Fruit fly (Drosophila melanogaster): ENCODE measurements around the gene Aven.

The Aven gene

DNA sequence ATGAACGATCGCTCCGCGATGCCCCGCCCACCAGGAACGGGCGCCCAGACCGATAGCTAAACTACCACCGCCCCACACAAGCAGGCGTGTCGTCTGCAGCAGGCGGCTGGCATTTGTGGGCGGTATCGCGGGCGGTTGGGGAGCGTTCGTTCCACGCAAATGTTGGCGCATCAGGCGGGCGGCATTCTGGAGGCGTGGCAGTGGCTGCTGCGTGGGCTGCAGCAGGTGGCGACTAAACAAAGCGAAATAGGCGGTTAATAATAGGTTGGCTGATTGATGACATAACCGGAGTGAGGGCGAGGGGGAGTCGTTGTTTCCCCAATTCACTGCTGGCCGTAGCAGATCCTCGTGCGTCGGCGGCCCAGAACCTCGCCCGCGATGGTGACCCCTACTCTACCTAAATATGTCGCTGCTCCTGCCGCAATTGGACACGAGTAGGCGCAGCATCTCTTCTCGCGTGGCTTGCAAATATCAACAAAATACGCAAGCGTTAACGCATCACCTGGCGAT, 34.3 kb downstream of the Aven start:
- TF ChIP-seq CTCF (optimal IDR thresholded peaks at IDR 0.05) (no peak), CG8478 (optimal IDR thresholded peaks at IDR 0.05) (no peak)

- TF ChIP-seq CG8478 (optimal IDR thresholded peaks at IDR 0.05): no peak
- no peak for TF ChIP-seq CTCF (optimal IDR thresholded peaks at IDR 0.05)
Observed at dm6 chrX:12592121-12592466, 37.3 kb downstream of the Aven start, which contains the start of gene LIMK1. LIMK1 (minus strand) TSS chrX:12592193.

dm6 chrX:12591223-12592120, 38.0 kb downstream of the Aven start:
- TF ChIP-seq CG8478 (optimal IDR thresholded peaks at IDR 0.05): no peak
- no peak for TF ChIP-seq CTCF (optimal IDR thresholded peaks at IDR 0.05)

DNA sequence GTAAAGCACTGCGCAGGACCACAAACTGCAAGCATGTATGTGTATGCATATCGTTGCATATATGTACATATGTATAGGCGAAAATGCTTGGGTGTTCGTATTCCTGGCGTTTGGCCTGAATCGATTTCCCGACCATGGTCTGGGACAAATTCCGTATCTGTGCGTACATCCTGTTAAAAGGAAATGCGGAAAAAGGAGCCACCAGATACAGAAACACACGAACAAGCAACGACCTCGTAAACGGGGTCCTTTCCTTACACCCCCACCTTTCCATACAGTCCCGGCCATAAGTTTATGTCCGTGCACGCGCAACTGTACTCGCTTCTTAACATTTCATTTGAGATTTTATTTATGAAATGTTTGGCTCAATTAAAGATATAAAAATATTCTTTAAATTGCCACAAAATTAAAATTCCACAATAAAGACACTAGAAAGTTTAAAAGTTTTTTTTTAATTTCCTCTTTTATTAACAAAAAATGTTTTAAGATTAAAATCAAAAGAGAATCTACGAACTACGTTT, 45.5 kb downstream of the Aven start:
- no peak for TF ChIP-seq CTCF (optimal IDR thresholded peaks at IDR 0.05)
- TF ChIP-seq CG8478 (optimal IDR thresholded peaks at IDR 0.05): no peak

dm6 chrX:12582984-12583869, 46.2 kb downstream of the Aven start, which contains the start of gene Pits:
Pits (minus strand) TSS chrX:12583193.
- peak; percentile 63 to 73 for TF ChIP-seq CTCF (optimal IDR thresholded peaks at IDR 0.05)
- no peak for TF ChIP-seq CG8478 (optimal IDR thresholded peaks at IDR 0.05)

DNA sequence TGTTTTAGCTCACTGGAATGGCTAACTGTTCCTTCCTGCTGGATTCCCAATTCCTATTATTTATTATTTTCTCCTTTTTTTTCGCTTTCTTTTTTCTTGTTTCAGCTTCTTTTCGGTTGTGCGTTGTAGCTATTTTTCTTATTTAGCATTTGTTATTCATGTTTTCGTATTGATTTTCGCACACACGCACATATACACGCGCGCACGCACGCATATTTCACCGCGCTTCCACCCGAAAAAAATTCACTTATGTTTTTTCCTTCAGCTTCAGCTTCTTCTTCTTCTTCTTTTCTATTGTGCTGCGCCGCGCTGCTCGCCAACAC, 46.8 kb downstream of the Aven start:
- TF ChIP-seq CTCF (optimal IDR thresholded peaks at IDR 0.05): no peak
- no peak for TF ChIP-seq CG8478 (optimal IDR thresholded peaks at IDR 0.05)

dm6 chrX:12581894-12582293, 47.5 kb downstream of the Aven start:
- no peak for TF ChIP-seq CG8478 (optimal IDR thresholded peaks at IDR 0.05)
- no peak for TF ChIP-seq CTCF (optimal IDR thresholded peaks at IDR 0.05)

DNA sequence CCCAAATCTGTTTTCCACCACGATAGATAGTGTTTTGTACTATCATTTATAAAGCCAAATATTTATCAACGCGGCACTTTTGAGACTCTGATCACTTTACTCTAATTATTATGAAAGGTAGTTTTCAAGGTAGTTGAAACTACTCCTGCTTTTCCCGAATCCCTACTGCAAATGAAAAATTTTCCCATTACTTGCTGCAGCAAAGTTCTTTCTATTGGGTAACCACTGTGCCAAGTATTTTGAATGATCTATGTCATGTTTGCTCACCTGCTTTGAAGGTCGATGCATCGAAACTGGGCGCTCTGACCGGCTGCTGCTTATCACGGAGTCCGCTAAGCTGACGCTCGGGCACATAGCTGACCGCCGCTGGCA, 48.1 kb downstream of the Aven start:
- TF ChIP-seq CTCF (optimal IDR thresholded peaks at IDR 0.05) (no peak), CG8478 (optimal IDR thresholded peaks at IDR 0.05) (no peak)

DNA sequence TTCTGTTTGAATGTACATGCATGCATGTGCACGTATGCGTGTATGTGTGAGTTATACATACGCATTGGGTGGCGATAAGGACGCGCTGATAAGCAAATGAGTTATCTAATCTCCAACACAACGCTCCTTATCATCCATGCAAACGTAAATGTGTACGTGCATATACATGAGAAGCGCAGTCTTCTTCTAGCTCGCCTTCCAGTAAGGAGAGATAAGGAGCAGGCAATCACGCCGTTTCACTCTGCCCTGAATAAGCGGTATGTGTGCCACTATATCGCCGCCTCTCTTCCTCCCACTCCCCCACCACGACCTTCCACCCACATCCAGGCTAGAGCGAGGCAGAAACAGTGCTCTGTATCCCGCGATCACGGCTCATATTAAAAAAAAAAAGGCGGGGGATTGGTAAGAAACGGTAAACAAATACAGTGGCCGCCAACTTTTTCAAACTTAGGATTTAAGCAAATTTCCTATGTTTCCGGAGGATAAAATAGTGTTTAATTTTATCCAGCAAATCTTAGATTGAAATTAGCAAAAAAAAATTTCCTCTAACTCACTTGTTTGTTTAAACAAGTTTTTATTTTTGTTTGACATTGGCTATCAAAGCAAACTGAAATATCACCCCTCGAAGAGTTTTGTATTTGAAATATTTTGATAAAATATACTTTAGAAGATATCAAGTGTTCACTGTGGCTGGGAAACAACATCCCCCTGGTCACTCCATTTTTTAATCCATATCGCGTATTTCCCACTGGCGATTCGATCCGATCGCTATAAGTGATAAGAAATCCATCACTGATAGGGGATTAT, 48.7 kb downstream of the Aven start:
- TF ChIP-seq CG8478 (optimal IDR thresholded peaks at IDR 0.05) (no peak), CTCF (optimal IDR thresholded peaks at IDR 0.05) (no peak)

DNA sequence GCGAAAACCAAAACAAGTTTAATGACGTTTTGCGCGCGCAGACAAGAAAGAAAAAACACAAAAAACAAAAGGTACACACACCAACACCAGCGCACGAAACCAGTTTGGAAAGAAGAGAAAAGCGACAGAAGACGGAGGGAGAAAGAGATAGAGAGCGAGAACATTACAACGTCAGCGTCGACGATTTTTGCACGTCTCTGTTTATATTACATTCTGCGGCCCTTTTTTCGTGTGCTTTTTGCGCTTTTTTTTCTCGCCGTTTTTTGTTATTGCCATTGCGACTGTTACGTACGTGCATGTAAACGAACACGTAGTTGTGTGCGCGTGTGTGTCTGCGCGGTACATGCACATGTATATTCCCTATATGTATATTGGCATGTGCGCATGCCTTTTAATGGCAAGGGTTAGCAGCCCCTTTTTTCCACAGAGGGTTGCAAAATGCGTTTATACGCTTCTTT, 49.4 kb downstream of the Aven start:
- TF ChIP-seq CTCF (optimal IDR thresholded peaks at IDR 0.05): no peak
- TF ChIP-seq CG8478 (optimal IDR thresholded peaks at IDR 0.05): no peak

DNA sequence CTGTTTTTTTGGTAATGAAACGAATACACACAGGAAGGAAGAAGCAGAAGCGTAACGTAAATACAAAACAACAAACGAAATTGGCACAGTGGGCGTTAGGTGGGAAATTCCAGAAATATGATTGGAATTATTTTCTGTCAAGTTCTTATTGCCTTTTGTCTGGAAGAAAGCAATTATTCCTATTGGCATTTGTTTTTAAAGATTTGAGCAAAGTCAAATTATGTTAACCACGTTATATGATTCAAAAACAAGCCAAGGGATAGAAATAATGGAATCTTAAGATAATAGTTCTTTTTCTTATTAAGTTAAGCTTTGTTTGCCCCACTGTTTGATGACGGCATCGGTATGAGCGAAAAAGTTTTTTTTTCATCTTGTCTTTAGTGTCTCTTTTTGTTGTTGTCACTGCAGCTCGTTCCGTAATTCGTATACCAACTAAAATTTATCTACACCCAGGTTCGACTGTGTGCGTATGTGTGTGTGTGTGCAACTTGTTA, 49.9 kb downstream of the Aven start:
- TF ChIP-seq CG8478 (optimal IDR thresholded peaks at IDR 0.05) (no peak), CTCF (optimal IDR thresholded peaks at IDR 0.05) (no peak)

DNA sequence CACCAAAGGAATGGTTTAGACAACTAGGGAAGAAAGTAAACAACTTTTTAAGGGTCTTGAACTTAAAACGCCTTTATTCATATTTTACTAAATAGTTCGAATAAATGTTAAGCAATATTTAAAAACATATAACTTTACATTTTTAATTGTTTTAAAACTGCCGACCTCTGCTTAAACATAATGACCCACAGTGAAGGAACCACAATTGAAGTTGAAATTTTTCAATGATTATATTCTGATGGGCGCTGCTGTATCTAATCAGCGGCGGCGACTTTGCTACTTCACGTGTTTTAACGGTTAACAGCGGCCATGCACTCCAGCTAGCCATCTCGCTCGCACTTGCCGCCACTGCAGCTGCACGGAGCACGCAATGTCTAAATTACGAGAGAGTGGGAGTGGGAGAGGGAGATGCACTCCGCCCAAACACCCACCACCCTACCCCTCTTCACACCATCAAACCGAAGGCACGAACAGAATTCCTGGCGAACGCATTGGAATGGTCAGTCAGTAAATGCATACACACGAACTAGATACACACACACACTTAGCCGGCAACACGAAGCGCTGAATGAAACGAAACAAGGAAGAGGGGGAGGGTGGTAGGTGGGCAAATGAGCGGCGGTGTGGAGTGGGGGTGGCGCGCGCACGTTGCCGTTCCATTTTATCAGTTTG, 50.6 kb downstream of the Aven start:
- TF ChIP-seq CG8478 (optimal IDR thresholded peaks at IDR 0.05) (no peak), CTCF (optimal IDR thresholded peaks at IDR 0.05) (no peak)

Measured in S2 (cell line).